Worm (Caenorhabditis elegans): ENCODE results near the gene srh-277.

The srh-277 gene

DNA sequence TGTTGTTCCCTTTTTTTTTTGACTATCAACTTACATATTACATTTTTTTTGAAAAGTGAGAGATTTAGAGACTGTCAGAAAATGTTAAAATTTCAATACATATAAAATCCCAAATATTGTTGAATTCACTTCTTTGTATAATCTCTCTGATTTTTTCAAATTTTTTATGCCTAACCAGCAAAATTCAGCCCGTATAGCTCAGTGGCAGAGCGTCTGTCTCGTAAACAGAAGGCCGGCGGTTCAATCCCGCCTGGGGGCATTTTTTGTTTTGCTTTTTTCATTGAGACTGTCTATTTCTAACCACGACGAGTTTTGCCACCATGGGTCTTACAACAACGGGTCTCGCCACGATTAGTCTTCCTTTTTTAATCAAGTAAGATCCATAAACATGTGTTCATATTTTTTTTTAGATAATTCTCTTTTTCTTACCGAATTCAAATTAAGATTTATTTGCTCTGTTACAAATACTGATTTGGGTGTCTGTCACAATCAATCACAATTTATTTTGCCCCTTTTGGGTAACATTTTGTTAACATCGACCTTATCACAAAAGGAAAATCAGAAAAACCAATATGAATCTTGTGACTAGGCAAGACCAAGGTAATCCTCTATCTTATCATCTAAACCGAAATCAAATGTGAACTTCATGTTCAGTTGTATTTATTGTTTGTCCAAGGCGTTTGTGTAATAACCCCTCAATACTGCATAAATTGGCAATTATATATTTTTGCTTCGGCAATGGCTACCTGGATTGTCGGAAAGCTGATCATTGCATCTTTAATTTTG lies 36.1 kb downstream of the srh-277 start, which contains the start of gene glc-1:
TSS of gene glc-1 (plus strand) at position 663 of the 786 bp plus-strand sequence.
- no peak for TF ChIP-seq nhr-12 (tag; optimal IDR thresholded peaks at IDR 0.05)
- peak; percentile 40 for TF ChIP-seq elt-2 (tag; optimal IDR thresholded peaks at IDR 0.05)
- peak; percentile 10 for TF ChIP-seq pqm-1 (tag; optimal IDR thresholded peaks at IDR 0.05)
- TF ChIP-seq nhr-43 (tag; optimal IDR thresholded peaks at IDR 0.05; ENCODE audit: poor library complexity, severe bottlenecking) = no peak
- TF ChIP-seq elt-3 (tag; optimal IDR thresholded peaks at IDR 0.05) = no peak
- no peak for TF ChIP-seq nhr-77 (tag; optimal IDR thresholded peaks at IDR 0.05)
- TF ChIP-seq nfya-1 (tag; optimal IDR thresholded peaks at IDR 0.05; ENCODE audit: insufficient read depth) = no peak

DNA sequence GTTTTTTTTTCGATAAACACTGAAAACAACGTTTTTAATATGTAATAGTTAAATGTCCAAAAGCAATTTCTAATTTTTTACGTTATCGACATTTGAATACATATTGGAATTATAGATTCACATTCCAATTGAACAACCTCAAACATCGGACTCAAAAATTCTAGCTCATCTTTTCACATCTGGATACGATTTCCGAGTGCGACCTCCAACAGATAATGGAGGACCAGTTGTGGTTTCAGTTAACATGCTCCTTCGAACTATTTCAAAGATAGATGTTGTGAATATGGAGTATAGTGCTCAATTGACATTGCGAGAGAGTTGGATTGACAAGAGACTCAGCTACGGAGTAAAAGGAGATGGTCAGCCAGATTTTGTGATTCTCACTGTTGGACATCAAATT lies 37.0 kb downstream of the srh-277 start:
- TF ChIP-seq nhr-25 (tag; optimal IDR thresholded peaks at IDR 0.05) = no peak
- TF ChIP-seq egl-27 (tag; optimal IDR thresholded peaks at IDR 0.05) = no peak
- no peak for TF ChIP-seq elt-2 (tag; optimal IDR thresholded peaks at IDR 0.05)
- no peak for TF ChIP-seq mdl-1 (tag; optimal IDR thresholded peaks at IDR 0.05)
- no peak for TF ChIP-seq tbx-2 (tag; optimal IDR thresholded peaks at IDR 0.05)

- TF ChIP-seq elt-2 (tag; optimal IDR thresholded peaks at IDR 0.05) (no peak), nhr-76 (tag; optimal IDR thresholded peaks at IDR 0.05) (no peak), fkh-2 (tag; optimal IDR thresholded peaks at IDR 0.05) (no peak), fos-1 (tag; optimal IDR thresholded peaks at IDR 0.05) (no peak), zag-1 (tag; optimal IDR thresholded peaks at IDR 0.05) (no peak), ZK546.5 (tag; optimal IDR thresholded peaks at IDR 0.05) (no peak), ceh-28 (tag; optimal IDR thresholded peaks at IDR 0.05) (no peak), fkh-10 (GFP tag; optimal IDR thresholded peaks at IDR 0.05) (no peak), nhr-43 (tag; optimal IDR thresholded peaks at IDR 0.05; ENCODE audit: poor library complexity, severe bottlenecking) (no peak), nhr-23 (tag; optimal IDR thresholded peaks at IDR 0.05) (no peak), nhr-11 (tag; optimal IDR thresholded peaks at IDR 0.05) (no peak), lsy-12 (tag; optimal IDR thresholded peaks at IDR 0.05) (no peak), skn-1 (tag; optimal IDR thresholded peaks at IDR 0.05) (no peak)
Observed at ce11 chrV:16224027-16224426, 41.0 kb downstream of the srh-277 start, which contains the start of gene stdh-2. TSS of gene stdh-2 (plus strand) at chrV:16224327.

DNA sequence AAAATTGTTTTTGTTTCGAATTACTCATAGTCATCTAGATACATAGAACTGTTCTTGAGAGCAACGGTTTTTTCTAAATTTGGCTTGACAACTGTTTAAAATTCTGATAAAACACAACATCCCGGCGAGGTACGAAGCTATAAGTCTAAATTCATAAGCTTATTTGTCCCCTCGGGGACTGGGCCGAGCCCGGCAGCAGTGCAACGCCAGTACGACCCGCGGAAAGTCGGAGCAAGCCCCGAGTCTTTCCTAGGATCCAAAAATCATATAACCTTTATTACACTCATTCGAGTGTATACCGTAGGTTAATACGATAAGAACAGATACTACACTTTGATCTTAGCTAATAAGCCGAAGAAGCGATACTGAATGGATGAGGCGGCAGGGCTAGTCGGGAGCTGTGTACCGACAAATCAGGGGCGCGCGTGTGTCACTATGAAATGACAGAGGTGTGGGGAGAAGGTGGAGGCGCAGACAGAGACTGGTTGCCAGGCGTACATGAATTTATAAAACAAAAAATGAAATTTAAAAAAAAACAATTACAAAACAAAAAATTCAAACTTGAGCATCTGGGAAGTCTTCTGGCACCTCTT lies 42.6 kb downstream of the srh-277 start:
- TF ChIP-seq snpc-4 (tag; optimal IDR thresholded peaks at IDR 0.05) (peak; percentile 22), ceh-82 (tag; optimal IDR thresholded peaks at IDR 0.05) (no peak)

- no peak for TF ChIP-seq mdl-1 (tag; optimal IDR thresholded peaks at IDR 0.05)
- no peak for TF ChIP-seq fos-1 (tag; optimal IDR thresholded peaks at IDR 0.05)
- no peak for TF ChIP-seq ceh-16 (tag; optimal IDR thresholded peaks at IDR 0.05)
- no peak for TF ChIP-seq eor-1 (tag; optimal IDR thresholded peaks at IDR 0.05)
- no peak for TF ChIP-seq elt-1 (tag; optimal IDR thresholded peaks at IDR 0.05)
Observed at ce11 chrV:16226581-16226980, 43.6 kb downstream of the srh-277 start, which contains the start of gene F11A5.13. TSS of gene F11A5.13 (minus strand) at chrV:16226681.

DNA sequence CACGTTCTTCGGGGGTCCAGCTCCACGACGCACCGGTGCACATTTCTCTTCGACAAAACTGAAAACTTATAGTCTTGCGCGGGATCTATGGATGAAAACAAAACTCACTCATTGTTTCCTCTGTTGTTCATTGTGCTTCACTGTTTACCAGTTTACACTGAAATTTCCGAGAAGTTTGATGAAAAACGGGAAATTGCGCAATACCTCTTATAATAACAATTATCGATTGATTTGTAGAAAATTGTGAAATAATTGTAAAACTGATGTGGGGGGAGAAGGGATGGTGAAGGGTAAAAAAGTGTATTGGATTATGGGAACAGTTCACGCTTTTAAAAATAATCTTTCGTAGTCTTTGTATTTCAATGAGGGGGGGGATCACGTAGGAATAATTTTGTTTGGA lies 46.4 kb downstream of the srh-277 start:
- TF ChIP-seq unc-62 (GFP tag; optimal IDR thresholded peaks at IDR 0.05) = no peak
- no peak for TF ChIP-seq fos-1 (tag; optimal IDR thresholded peaks at IDR 0.05)

DNA sequence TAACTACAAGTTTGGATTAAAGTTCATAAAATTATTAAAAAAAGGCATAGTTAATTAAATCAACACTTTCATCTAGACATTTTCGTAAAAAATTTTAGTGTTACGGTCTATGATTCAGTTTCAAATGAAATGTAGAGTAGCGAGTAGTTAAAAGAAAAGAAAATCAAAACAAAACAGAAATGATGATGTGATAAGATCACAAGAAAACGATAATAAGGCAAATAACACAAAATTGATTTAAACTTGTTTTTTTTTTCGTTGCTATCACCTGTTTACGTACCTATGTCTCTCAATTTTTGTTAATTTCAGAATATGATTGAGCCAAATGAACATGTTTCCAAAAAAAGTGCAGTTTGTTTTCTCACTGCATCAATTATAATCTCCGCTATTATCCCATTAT lies 46.9 kb downstream of the srh-277 start, which contains the start of the genes F21H7.2 and F21H7.12:
TSS of gene F21H7.2 (minus strand) at position 101 of the 400 bp plus-strand sequence.
TSS of gene F21H7.12 (plus strand) at position 270 of the 400 bp plus-strand sequence.
- no peak for TF ChIP-seq tbx-2 (tag; optimal IDR thresholded peaks at IDR 0.05)
- no peak for TF ChIP-seq egl-27 (tag; optimal IDR thresholded peaks at IDR 0.05)
- no peak for TF ChIP-seq fkh-2 (tag; optimal IDR thresholded peaks at IDR 0.05)
- no peak for TF ChIP-seq hmg-11 (tag; optimal IDR thresholded peaks at IDR 0.05)
- no peak for TF ChIP-seq elt-1 (tag; optimal IDR thresholded peaks at IDR 0.05)
- TF ChIP-seq fos-1 (tag; optimal IDR thresholded peaks at IDR 0.05) = no peak
- TF ChIP-seq jun-1 (tag; optimal IDR thresholded peaks at IDR 0.05) = no peak
- no peak for TF ChIP-seq aly-2 (tag; optimal IDR thresholded peaks at IDR 0.05)
- no peak for TF ChIP-seq snpc-4 (tag; optimal IDR thresholded peaks at IDR 0.05)
